Worm (Caenorhabditis elegans) whole organism, late embryonic: Measurements from ENCODE around the gene gstk-2.

Experiments used
- C08G9.2 ChIP-seq: sonication (generic microtip); optimal IDR thresholded peaks from 2 replicates; lab custom pipeline; 2016; ENCODE audit warnings: mild to moderate bottlenecking, missing genetic modification characterization, moderate library complexity, missing compliant biosample characterization
- C38D4.7 ChIP-seq: fragments of 200-800 bp; sonication (Bioruptor generic); optimal IDR thresholded peaks from 2 replicates; lab custom pipeline; 2018; ENCODE audit warnings: mild to moderate bottlenecking, missing genetic modification characterization, moderate library complexity, missing compliant biosample characterization
- K09A11.1 ChIP-seq: sonication (generic microtip); optimal IDR thresholded peaks from 2 replicates; lab custom pipeline; 2017; ENCODE audit warnings: antibody characterized with exemption, mild to moderate bottlenecking, missing genetic modification characterization, missing compliant biosample characterization; ENCODE audit not compliant: insufficient read depth
- T23F11.4 ChIP-seq: fragments of 200-800 bp; sonication (Bioruptor generic); optimal IDR thresholded peaks from 2 replicates; lab custom pipeline; 2018; ENCODE audit warnings: mild to moderate bottlenecking, missing genetic modification characterization, missing compliant biosample characterization
- ama-1 ChIP-seq: fragments of 150-350 bp; optimal IDR thresholded peaks from 2 replicates; lab custom pipeline; 2014
- ceh-14 ChIP-seq: sonication (generic microtip); optimal IDR thresholded peaks from 2 replicates; lab custom pipeline; 2016; ENCODE audit warnings: missing genotype, missing genetic modification characterization, missing compliant biosample characterization
- ceh-19 ChIP-seq: fragments of 200-800 bp; sonication (Bioruptor generic); optimal IDR thresholded peaks from 2 replicates; lab custom pipeline; 2018; ENCODE audit warnings: mild to moderate bottlenecking, missing genetic modification characterization, missing compliant biosample characterization
- ceh-2 ChIP-seq: sonication (generic microtip); optimal IDR thresholded peaks from 2 replicates; lab custom pipeline; 2016; ENCODE audit warnings: missing genotype, missing genetic modification characterization, missing compliant biosample characterization
- ceh-22 ChIP-seq: sonication (generic microtip); optimal IDR thresholded peaks from 2 replicates; lab custom pipeline; 2017; ENCODE audit warnings: missing biosample characterization, missing genetic modification characterization
- ceh-45 ChIP-seq: fragments of 200-800 bp; sonication (Bioruptor generic); IDR thresholded peaks from 2 replicates; pipeline ENCODE4 v1.3.6; 2022; ENCODE audit warnings: missing genetic modification reagents, missing genetic modification characterization, missing compliant biosample characterization
- che-1 ChIP-seq: sonication (generic microtip); optimal IDR thresholded peaks from 2 replicates; lab custom pipeline; 2016; ENCODE audit warnings: mild to moderate bottlenecking, missing genetic modification characterization, missing compliant biosample characterization
- dmd-4 ChIP-seq: sonication (generic microtip); optimal IDR thresholded peaks from 2 replicates; lab custom pipeline; 2016; ENCODE audit warnings: borderline replicate concordance, missing genetic modification characterization, missing compliant biosample characterization
- elt-4 ChIP-seq: sonication (generic microtip); optimal IDR thresholded peaks from 2 replicates; lab custom pipeline; 2016; ENCODE audit warnings: missing genetic modification characterization, missing compliant biosample characterization
- fkh-6 ChIP-seq: sonication (generic microtip); optimal IDR thresholded peaks from 2 replicates; lab custom pipeline; 2016; ENCODE audit warnings: missing genetic modification characterization, missing compliant biosample characterization
- gmeb-2 ChIP-seq: sonication (generic microtip); optimal IDR thresholded peaks from 2 replicates; lab custom pipeline; 2016; ENCODE audit warnings: missing genetic modification characterization, inconsistent platforms, missing compliant biosample characterization
- hlh-13 ChIP-seq: fragments of 200-800 bp; sonication (Bioruptor generic); optimal IDR thresholded peaks from 2 replicates; lab custom pipeline; 2018; ENCODE audit warnings: mild to moderate bottlenecking, missing genetic modification characterization, missing compliant biosample characterization
- hlh-15 ChIP-seq: sonication (generic microtip); optimal IDR thresholded peaks from 2 replicates; lab custom pipeline; 2016; ENCODE audit warnings: missing genetic modification characterization, missing compliant biosample characterization
- hlh-6 ChIP-seq: sonication (generic microtip); optimal IDR thresholded peaks from 2 replicates; lab custom pipeline; 2016; ENCODE audit warnings: missing genotype, missing genetic modification characterization, missing compliant biosample characterization
- lim-6 ChIP-seq: sonication (generic microtip); optimal IDR thresholded peaks from 2 replicates; lab custom pipeline; 2016; ENCODE audit warnings: missing genetic modification characterization, missing compliant biosample characterization
- madf-2 ChIP-seq: sonication (generic microtip); optimal IDR thresholded peaks from 2 replicates; lab custom pipeline; 2017; ENCODE audit warnings: missing genetic modification characterization, missing compliant biosample characterization
- mec-3 ChIP-seq: sonication (generic microtip); optimal IDR thresholded peaks from 2 replicates; lab custom pipeline; 2016; ENCODE audit warnings: borderline replicate concordance, missing genetic modification characterization, missing compliant biosample characterization
- npax-4 ChIP-seq: sonication (generic microtip); optimal IDR thresholded peaks from 2 replicates; lab custom pipeline; 2016; ENCODE audit warnings: missing genetic modification characterization, missing compliant biosample characterization
- odd-2 ChIP-seq: sonication (generic microtip); optimal IDR thresholded peaks from 2 replicates; lab custom pipeline; 2017; ENCODE audit warnings: antibody characterized with exemption, mild to moderate bottlenecking, missing genetic modification characterization, missing compliant biosample characterization
- pag-3 ChIP-seq: sonication (generic microtip); optimal IDR thresholded peaks from 2 replicates; lab custom pipeline; 2016; ENCODE audit warnings: missing compliant biosample characterization, missing genetic modification characterization, borderline replicate concordance
- pat-9 ChIP-seq: fragments of 200-800 bp; sonication (Bioruptor generic); optimal IDR thresholded peaks from 2 replicates; lab custom pipeline; 2018; ENCODE audit warnings: mild to moderate bottlenecking, missing genetic modification characterization, moderate library complexity, missing compliant biosample characterization
- pax-1 ChIP-seq: fragments of 150-350 bp; optimal IDR thresholded peaks from 2 replicates; lab custom pipeline; 2014; ENCODE audit warnings: missing biosample characterization, missing genetic modification characterization
- pqm-1 ChIP-seq: sonication (generic microtip); optimal IDR thresholded peaks from 2 replicates; lab custom pipeline; 2016; ENCODE audit warnings: missing genetic modification characterization, missing compliant biosample characterization
- sox-2 ChIP-seq: fragments of 200-800 bp; sonication (Bioruptor generic); IDR thresholded peaks from 2 replicates; pipeline ENCODE4 v1.3.6; 2022; ENCODE audit warnings: missing genetic modification reagents, missing genetic modification characterization, missing compliant biosample characterization
- sox-4 ChIP-seq: sonication (generic microtip); optimal IDR thresholded peaks from 2 replicates; lab custom pipeline; 2017; ENCODE audit warnings: mild to moderate bottlenecking, missing genetic modification characterization, inconsistent platforms, missing compliant biosample characterization
- syd-9 ChIP-seq: sonication (generic microtip); optimal IDR thresholded peaks from 2 replicates; lab custom pipeline; 2016; ENCODE audit warnings: mild to moderate bottlenecking, missing genetic modification characterization, moderate library complexity, missing compliant biosample characterization
- tbx-7 ChIP-seq: sonication (generic microtip); optimal IDR thresholded peaks from 2 replicates; lab custom pipeline; 2016; ENCODE audit warnings: missing genotype, missing genetic modification characterization, missing compliant biosample characterization
- unc-3 ChIP-seq, 2 experiments: fragments of 200-800 bp in 1 of 2; sonication (Bioruptor generic) in 1 of 2; sonication (generic microtip) in 1 of 2; conservative IDR thresholded peaks in 1 of 2; optimal IDR thresholded peaks in 1 of 2; 2 replicates each; pipeline versions ENCODE4 v1.3.6 to Lab custom; 2016 to 2022; ENCODE audit warnings: missing compliant biosample characterization in 2 of 2, missing genetic modification characterization in 2 of 2, missing genetic modification reagents in 1 of 2
- unc-42 ChIP-seq: sonication (generic microtip); optimal IDR thresholded peaks from 2 replicates; lab custom pipeline; 2016; ENCODE audit warnings: missing genotype, missing genetic modification characterization, missing compliant biosample characterization
- unc-86 ChIP-seq: sonication (generic microtip); optimal IDR thresholded peaks from 2 replicates; lab custom pipeline; 2016; ENCODE audit warnings: missing genetic modification characterization, missing compliant biosample characterization

gstk-2 gene

ce11 chrIV:7227072-7227471, 15.0 kb downstream of the gstk-2 start, which contains the start of gene R13A1.10:
Gene R13A1.10, minus strand, starts transcription at chrIV:7227172.
- TF ChIP-seq dmd-4 (tag; lab: Kevin White, UChicago) (no peak), ceh-22 (tag; lab: Kevin White, UChicago) (no peak), mec-3 (tag; lab: Kevin White, UChicago) (no peak)

DNA sequence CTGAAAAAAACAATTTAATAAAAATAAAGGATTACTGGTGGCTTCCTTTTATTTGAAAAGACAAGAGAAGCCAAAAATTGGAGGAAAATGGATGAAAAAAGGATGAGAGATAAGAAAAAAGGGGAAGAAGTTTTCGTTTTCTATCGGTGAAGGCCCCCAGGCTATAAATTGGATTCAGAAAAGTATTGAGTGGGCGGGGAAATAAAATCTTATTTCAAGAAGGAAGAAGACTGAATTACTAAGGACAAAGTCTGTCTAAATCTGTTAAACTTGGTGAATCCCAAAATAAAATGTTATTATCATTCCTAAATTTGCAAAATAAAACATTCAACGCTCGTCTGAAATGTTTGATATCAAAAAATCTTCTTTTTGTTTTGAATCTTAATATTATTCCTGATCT, 20.0 kb downstream of the gstk-2 start:
- TF ChIP-seq unc-42 (peak; percentile 66), ceh-19 (GFP tag; lab: Kevin White, UChicago) (no peak), C08G9.2 (tag; lab: Kevin White, UChicago) (no peak)
- TF ChIP-seq, all 69 proteins: peak for 1

ce11 chrIV:7219398-7220087, 22.5 kb downstream of the gstk-2 start, which contains the start of the genes glb-23 and R13A1.1:
Gene glb-23, minus strand, starts transcription at chrIV:7219498.
Gene R13A1.1, plus strand, starts transcription at chrIV:7220037.
- TF ChIP-seq syd-9 (tag; lab: Kevin White, UChicago) (no peak), pat-9 (tag; lab: Kevin White, UChicago) (no peak), elt-4 (no peak), unc-3 (GFP tag; conservative IDR thresholded peaks at IDR 0.05; lab: Robert Waterston, UW) (no peak), unc-3 (tag; optimal IDR thresholded peaks at IDR 0.05; lab: Kevin White, UChicago) (no peak), pax-1 (no peak), unc-42 (no peak), hlh-6 (tag; lab: Kevin White, UChicago) (no peak), odd-2 (tag; lab: Kevin White, UChicago) (no peak), K09A11.1 (tag; lab: Kevin White, UChicago) (no peak)

DNA sequence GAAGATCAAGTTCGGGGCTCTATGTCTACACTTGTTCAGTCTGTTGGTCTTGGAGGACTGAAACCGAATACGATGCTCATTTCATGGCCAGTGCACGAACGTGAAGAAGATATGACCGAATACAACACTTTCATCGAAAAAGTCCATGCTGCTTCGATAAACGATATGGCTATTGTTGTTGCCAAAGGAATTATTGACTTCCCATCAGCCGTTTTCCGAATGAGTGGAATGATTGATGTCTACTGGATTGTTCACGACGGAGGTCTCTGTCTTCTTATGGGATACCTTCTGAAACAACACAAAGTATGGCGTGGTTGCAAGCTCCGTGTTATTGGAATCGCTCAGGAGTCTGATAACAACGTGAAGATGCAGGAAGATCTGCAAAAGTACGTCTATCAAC, 25.9 kb downstream of the gstk-2 start:
- TF ChIP-seq ceh-45 (GFP tag; lab: Robert Waterston, UW) (no peak), pag-3 (no peak), mec-3 (tag; lab: Kevin White, UChicago) (no peak), sox-4 (tag; lab: Kevin White, UChicago) (no peak), sox-2 (GFP tag; lab: Robert Waterston, UW) (no peak), npax-4 (tag; lab: Kevin White, UChicago) (no peak), lim-6 (tag; lab: Kevin White, UChicago) (no peak), pax-1 (no peak), gmeb-2 (no peak), unc-42 (no peak), pqm-1 (tag; lab: Kevin White, UChicago) (no peak), tbx-7 (no peak), hlh-13 (GFP tag; lab: Kevin White, UChicago) (no peak), hlh-6 (tag; lab: Kevin White, UChicago) (no peak), syd-9 (tag; lab: Kevin White, UChicago) (no peak), madf-2 (tag; lab: Kevin White, UChicago) (no peak), hlh-15 (tag; lab: Kevin White, UChicago) (no peak)

ce11 chrIV:7212769-7213168, 29.3 kb downstream of the gstk-2 start:
- TF ChIP-seq fkh-6 (tag; lab: Kevin White, UChicago) = no peak
- TF ChIP-seq C38D4.7 (GFP tag; lab: Kevin White, UChicago) = no peak
- TF ChIP-seq elt-4 = no peak
- TF ChIP-seq ceh-2 = no peak
- TF ChIP-seq pag-3 = no peak
- TF ChIP-seq ama-1 (lab: Kevin White, UChicago) = no peak
- no peak for TF ChIP-seq ceh-14 (tag; lab: Kevin White, UChicago)
- no peak for TF ChIP-seq che-1 (tag; lab: Kevin White, UChicago)
- TF ChIP-seq syd-9 (tag; lab: Kevin White, UChicago) = no peak
- no peak for TF ChIP-seq pqm-1 (tag; lab: Kevin White, UChicago)
- TF ChIP-seq unc-86 (tag; lab: Kevin White, UChicago) = no peak
- no peak for TF ChIP-seq dmd-4 (tag; lab: Kevin White, UChicago)
- no peak for TF ChIP-seq T23F11.4
